Worm (Caenorhabditis elegans): ENCODE results near the gene T28C6.3.

ce11 chrIV:8786654-8787053 is 33.5 kb upstream of the T28C6.3 start, which contains the start of gene C33D9.8:
- TF ChIP-seq ztf-11 (tag; optimal IDR thresholded peaks at IDR 0.05) (no peak), nhr-28 (tag; optimal IDR thresholded peaks at IDR 0.05) (no peak), nhr-2 (tag; optimal IDR thresholded peaks at IDR 0.05) (no peak), unc-39 (tag; optimal IDR thresholded peaks at IDR 0.05) (no peak), lin-32 (GFP tag; optimal IDR thresholded peaks at IDR 0.05) (no peak), ces-1 (GFP tag; optimal IDR thresholded peaks at IDR 0.05) (peak; percentile 11), pha-4 (tag; optimal IDR thresholded peaks at IDR 0.05) (no peak), mep-1 (tag; optimal IDR thresholded peaks at IDR 0.05) (no peak), nhr-237 (tag; optimal IDR thresholded peaks at IDR 0.05) (no peak), M03D4.4 (tag; optimal IDR thresholded peaks at IDR 0.05) (no peak), snpc-4 (tag; optimal IDR thresholded peaks at IDR 0.05) (no peak), flh-1 (GFP tag; optimal IDR thresholded peaks at IDR 0.05) (no peak), ceh-43 (GFP tag; optimal IDR thresholded peaks at IDR 0.05) (no peak), nhr-12 (tag; optimal IDR thresholded peaks at IDR 0.05) (no peak)

Data from whole organism, mixed stage, embryonic.